Worm (Caenorhabditis elegans) whole organism, young adult: ENCODE results near the gene srg-44.

Experiments
- B0019.2 ChIP-seq: fragments of 200-800 bp; sonication (Bioruptor generic); conservative IDR thresholded peaks from 2 replicates; pipeline ENCODE4 v1.3.6; 2022; ENCODE audit warnings: missing genetic modification reagents, missing genetic modification characterization, missing compliant biosample characterization
- K11D2.4 ChIP-seq: fragments of 200-800 bp; sonication (Bioruptor generic); IDR thresholded peaks from 2 replicates; pipeline ENCODE4 v1.3.6; 2022; ENCODE audit warnings: missing genetic modification reagents, missing genetic modification characterization, missing compliant biosample characterization
- Y67H2A.10 ChIP-seq: fragments of 200-800 bp; sonication (Bioruptor generic); conservative IDR thresholded peaks from 2 replicates; pipeline ENCODE4 v1.3.6; 2022; ENCODE audit warnings: missing genetic modification reagents, missing genetic modification characterization, missing compliant biosample characterization
- aptf-2 ChIP-seq: fragments of 200-800 bp; sonication (Bioruptor generic); conservative IDR thresholded peaks from 2 replicates; pipeline ENCODE4 v1.3.6; 2022; ENCODE audit warnings: missing genetic modification reagents, missing genetic modification characterization, missing compliant biosample characterization
- ceh-58 ChIP-seq: fragments of 200-800 bp; sonication (Bioruptor generic); IDR thresholded peaks from 2 replicates; pipeline ENCODE4 v1.3.6; 2022; ENCODE audit warnings: missing genetic modification characterization, missing compliant biosample characterization
- dpl-1 ChIP-seq: fragments of 150-350 bp; optimal IDR thresholded peaks from 2 replicates; lab custom pipeline; 2014; ENCODE audit warnings: missing biosample characterization, missing genetic modification reagents, missing genetic modification characterization
- him-1 ChIP-seq: sonication (generic microtip); optimal IDR thresholded peaks from 2 replicates; lab custom pipeline; 2016; ENCODE audit warnings: missing genotype, missing genetic modification reagents, missing genetic modification characterization, missing compliant biosample characterization
- madf-6 ChIP-seq: fragments of 200-800 bp; sonication (Bioruptor generic); IDR thresholded peaks from 2 replicates; pipeline ENCODE4 v1.3.6; 2022; ENCODE audit warnings: missing genetic modification reagents, missing genetic modification characterization, missing compliant biosample characterization
- nhr-90 ChIP-seq: sonication (generic microtip); optimal IDR thresholded peaks from 2 replicates; lab custom pipeline; 2016; ENCODE audit warnings: missing genotype, mild to moderate bottlenecking, missing genetic modification characterization, missing compliant biosample characterization
- rec-8 ChIP-seq, 2 experiments: sonication (generic microtip); optimal IDR thresholded peaks; 2 replicates each; lab custom pipeline; 2016; ENCODE audit warnings: mild to moderate bottlenecking in 2 of 2, missing genetic modification characterization in 2 of 2, missing genetic modification reagents in 2 of 2, missing genotype in 2 of 2, missing biosample characterization in 1 of 2, missing compliant biosample characterization in 1 of 2, moderate library complexity in 1 of 2
- sea-2 ChIP-seq: fragments of 200-800 bp; sonication (Bioruptor generic); IDR thresholded peaks from 2 replicates; pipeline ENCODE4 v1.3.6; 2022; ENCODE audit warnings: missing genetic modification characterization, missing compliant biosample characterization
- unc-62 ChIP-seq: fragments of 150-350 bp; optimal IDR thresholded peaks from 2 replicates; lab custom pipeline; 2014; ENCODE audit warnings: missing biosample characterization, missing genetic modification reagents, missing genetic modification characterization

DNA sequence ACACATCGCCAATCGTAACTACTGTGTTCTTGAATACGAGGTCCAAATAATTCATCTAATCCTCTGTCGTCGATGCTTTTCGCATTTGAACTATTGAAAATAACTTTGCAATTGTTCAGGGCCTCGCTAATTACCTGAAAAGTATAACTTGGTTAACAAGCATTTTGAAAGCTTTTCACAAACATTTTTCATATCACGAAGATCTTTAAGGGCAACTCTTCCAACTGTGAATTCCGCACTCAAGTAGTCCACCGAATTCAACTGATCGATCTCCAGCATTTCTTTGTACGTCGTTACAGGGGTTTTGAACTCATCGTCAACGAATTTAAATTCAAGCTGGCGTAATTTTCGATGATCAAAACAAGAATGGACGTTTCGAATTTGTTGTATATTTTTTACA, 32.2 kb upstream of the srg-44 start:
- no peak for TF ChIP-seq unc-62 (GFP tag; lab: Kevin White, UChicago)
- TF ChIP-seq rec-8 (tag; optimal IDR thresholded peaks at IDR 0.05; lab: Kevin White, UChicago), result no peak
- TF ChIP-seq aptf-2 (GFP tag; lab: Robert Waterston, UW), result no peak
- no peak for TF ChIP-seq Y67H2A.10 (GFP tag; lab: Robert Waterston, UW)
- TF ChIP-seq madf-6 (GFP tag; lab: Robert Waterston, UW), result no peak
- no peak for TF ChIP-seq B0019.2 (GFP tag; lab: Robert Waterston, UW)
- TF ChIP-seq nhr-90 (tag; lab: Kevin White, UChicago), result no peak
- TF ChIP-seq sea-2 (GFP tag; lab: Robert Waterston, UW), result no peak
- TF ChIP-seq K11D2.4 (GFP tag; lab: Robert Waterston, UW), result no peak
- TF ChIP-seq ceh-58 (GFP tag; lab: Robert Waterston, UW), result no peak
- no peak for TF ChIP-seq dpl-1 (GFP tag; lab: Kevin White, UChicago)
- TF ChIP-seq him-1 (tag; lab: Kevin White, UChicago), result no peak
